Worm (Caenorhabditis elegans): ENCODE measurements around the gene F57G12.1.

ce11 chrX:12204334-12204733, 32.9 kb upstream of the F57G12.1 start:
- TF ChIP-seq unc-62 (GFP tag; optimal IDR thresholded peaks at IDR 0.05) (no peak), blmp-1 (tag; optimal IDR thresholded peaks at IDR 0.05; ENCODE audit: insufficient read depth) (no peak), aly-2 (tag; optimal IDR thresholded peaks at IDR 0.05) (no peak)
